Worm (Caenorhabditis elegans) whole organism, early embryonic: ENCODE data around the gene rnp-4.

Experiments
- B0310.2 ChIP-seq: sonication (generic microtip); optimal IDR thresholded peaks from 2 replicates; lab custom pipeline; 2016; ENCODE audit warnings: mild to moderate bottlenecking, missing genetic modification characterization, missing compliant biosample characterization
- F13C5.2 ChIP-seq: sonication (generic microtip); optimal IDR thresholded peaks from 2 replicates; lab custom pipeline; 2017; ENCODE audit warnings: mild to moderate bottlenecking, missing genetic modification characterization, inconsistent platforms, missing compliant biosample characterization
- aly-1 ChIP-seq: sonication (generic microtip); optimal IDR thresholded peaks from 2 replicates; lab custom pipeline; 2016; ENCODE audit warnings: missing genetic modification characterization, missing compliant biosample characterization
- ama-1 ChIP-seq: fragments of 150-350 bp; optimal IDR thresholded peaks from 2 replicates; lab custom pipeline; 2014
- ceh-13 ChIP-seq: fragments of 200-800 bp; sonication (Bioruptor generic); optimal IDR thresholded peaks from 2 replicates; lab custom pipeline; 2018; ENCODE audit warnings: mild to moderate bottlenecking, missing genetic modification characterization, missing compliant biosample characterization
- flt-1 ChIP-seq: fragments of 200-800 bp; sonication (Bioruptor generic); IDR thresholded peaks from 2 replicates; pipeline ENCODE4 v1.3.6; 2022; ENCODE audit warnings: missing genetic modification characterization, missing compliant biosample characterization
- hnd-1 ChIP-seq: sonication (generic microtip); optimal IDR thresholded peaks from 2 replicates; lab custom pipeline; 2016; ENCODE audit warnings: missing genetic modification characterization, missing compliant biosample characterization
- sea-1 ChIP-seq: fragments of 200-800 bp; sonication (Bioruptor generic); conservative IDR thresholded peaks from 2 replicates; pipeline ENCODE4 v1.3.6; 2022; ENCODE audit warnings: missing genetic modification characterization, missing compliant biosample characterization
- tbx-37 ChIP-seq: fragments of 200-800 bp; sonication (Bioruptor generic); conservative IDR thresholded peaks from 2 replicates; pipeline ENCODE4 v1.3.6; 2022; ENCODE audit warnings: missing genetic modification reagents, missing genetic modification characterization, missing compliant biosample characterization
- tra-4 ChIP-seq: sonication (generic microtip); optimal IDR thresholded peaks from 2 replicates; lab custom pipeline; 2017; ENCODE audit warnings: missing genetic modification characterization, missing compliant biosample characterization

ce11 chrIII:4439493-4439983 is 33.5 kb downstream of the rnp-4 start, which contains the start of gene C28A5.2:
- no peak for TF ChIP-seq ama-1 (lab: Kevin White, UChicago)
- TF ChIP-seq hnd-1 (tag; lab: Kevin White, UChicago) = no peak
- no peak for TF ChIP-seq aly-1 (tag; lab: Kevin White, UChicago)
- no peak for TF ChIP-seq tra-4
- no peak for TF ChIP-seq sea-1 (GFP tag; lab: Robert Waterston, UW)
- no peak for TF ChIP-seq ceh-13 (GFP tag; lab: Kevin White, UChicago)
- TF ChIP-seq F13C5.2 = no peak
- TF ChIP-seq tbx-37 (GFP tag; lab: Robert Waterston, UW) = no peak
- no peak for TF ChIP-seq B0310.2 (tag; lab: Kevin White, UChicago)
- TF ChIP-seq flt-1 (GFP tag; lab: Robert Waterston, UW) = no peak
